Fruit fly (Drosophila melanogaster): ENCODE data around the gene PIG-P.
A peak's percentile ranks its signal among the peaks of the same experiment; 100 is the strongest.

Gene PIG-P

DNA sequence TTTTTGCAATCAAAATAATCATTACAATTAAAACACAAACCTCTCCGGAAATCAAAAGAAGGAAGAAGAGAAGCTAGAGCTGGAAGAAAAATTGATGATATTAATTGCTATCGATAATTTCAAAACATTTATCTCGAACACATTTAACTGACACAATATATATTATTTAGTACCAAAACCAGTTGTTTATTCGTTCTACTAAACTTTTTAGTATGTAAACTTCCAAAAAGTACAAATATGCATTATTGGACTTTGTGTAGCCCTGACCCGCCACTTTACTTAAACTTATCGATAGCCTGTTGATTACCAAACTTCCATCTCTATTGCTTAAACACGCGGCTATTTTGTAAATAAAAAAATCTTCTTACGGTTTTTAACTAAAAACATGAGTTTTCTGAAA, 1.2 kb upstream of the PIG-P start, which contains the start of the genes RpL34a and Trmt61 (continued):
- TF ChIP-seq lab (GFP tag; optimal IDR thresholded peaks at IDR 0.05) (peak; percentile 95), CG10543 (GFP tag; optimal IDR thresholded peaks at IDR 0.05) (peak; percentile 94), crol (GFP tag; IDR thresholded peaks at IDR 0.05) (no peak), pho (GFP tag; optimal IDR thresholded peaks at IDR 0.05) (peak; percentile 81), inv (GFP tag; IDR thresholded peaks at IDR 0.05; ENCODE audit: partially characterized antibody) (peak; percentile 82), dpn (GFP tag; optimal IDR thresholded peaks at IDR 0.05) (peak; percentile 68 to 85), MESR4 (GFP tag; optimal IDR thresholded peaks at IDR 0.05) (no peak), CG17912 (GFP tag; optimal IDR thresholded peaks at IDR 0.05) (peak; percentile 76), Doc3 (GFP tag; IDR thresholded peaks at IDR 0.05; ENCODE audit: partially characterized antibody) (peak; percentile 84; the same call in 2 of the 3 replicates), tap (tag; optimal IDR thresholded peaks at IDR 0.05) (peak; percentile 83), CG17328 (GFP tag; IDR thresholded peaks at IDR 0.05) (peak; percentile 86), Atf3 (GFP tag; optimal IDR thresholded peaks at IDR 0.05) (peak; percentile 62), sisA (GFP tag; IDR thresholded peaks at IDR 0.05) (peak; percentile 42; the same call in 1 of the 2 replicates), crc (GFP tag; optimal IDR thresholded peaks at IDR 0.05) (peak; percentile 68), MTF-1 (GFP tag; optimal IDR thresholded peaks at IDR 0.05; ENCODE audit: borderline replicate concordance) (peak; percentile 84), CG6689 (GFP tag; IDR thresholded peaks at IDR 0.05) (peak; percentile 68; the same call in 1 of the 2 replicates), Adf1 (GFP tag; IDR thresholded peaks at IDR 0.05) (peak; percentile 44; the same call in 1 of the 2 replicates), CG14860 (GFP tag; IDR thresholded peaks at IDR 0.05; ENCODE audit: partially characterized antibody) (peak; percentile 69; the same call in 2 of the 3 replicates), CG14441 (GFP tag; IDR thresholded peaks at IDR 0.05) (peak; percentile 52), CG10654 (GFP tag; optimal IDR thresholded peaks at IDR 0.05) (peak; percentile 72), Sry-δ (GFP tag; optimal IDR thresholded peaks at IDR 0.05) (peak; percentile 98), CG2199 (GFP tag; IDR thresholded peaks at IDR 0.05) (no peak), CG3847 (GFP tag; IDR thresholded peaks at IDR 0.05) (peak; percentile 68), ttk (GFP tag; IDR thresholded peaks at IDR 0.05) (peak; percentile 59; the same call in 1 of the 2 replicates), CG43689 (GFP tag; IDR thresholded peaks at IDR 0.05) (peak; percentile 75), abd-A (tag; optimal IDR thresholded peaks at IDR 0.05) (no peak), lbe (GFP tag; optimal IDR thresholded peaks at IDR 0.05) (peak; percentile 73), CG7786 (GFP tag; optimal IDR thresholded peaks at IDR 0.05) (peak; percentile 42), Doc2 (GFP tag; IDR thresholded peaks at IDR 0.05) (no peak), stc (GFP tag; IDR thresholded peaks at IDR 0.05) (peak; percentile 83), bcd (GFP tag; optimal IDR thresholded peaks at IDR 0.05) (peak; percentile 91), CG12155 (GFP tag; optimal IDR thresholded peaks at IDR 0.05) (peak; percentile 75), CG9437 (GFP tag; optimal IDR thresholded peaks at IDR 0.05) (peak; percentile 86), CG9817 (tag; optimal IDR thresholded peaks at IDR 0.05) (peak; percentile 83), caup (GFP tag; optimal IDR thresholded peaks at IDR 0.05; ENCODE audit: severe bottlenecking) (peak; percentile 95), CG2120 (GFP tag; optimal IDR thresholded peaks at IDR 0.05) (peak; percentile 76), CG18599 (GFP tag; optimal IDR thresholded peaks at IDR 0.05) (peak; percentile 88), salm (tag; optimal IDR thresholded peaks at IDR 0.05) (peak; percentile 84), CG10959 (GFP tag; IDR thresholded peaks at IDR 0.05) (peak; percentile 52; the same call in 1 of the 2 replicates), CG4707 (GFP tag; optimal IDR thresholded peaks at IDR 0.05) (peak; percentile 70), pros (GFP tag; optimal IDR thresholded peaks at IDR 0.05) (peak; percentile 37), Opbp (GFP tag; IDR thresholded peaks at IDR 0.05; ENCODE audit: partially characterized antibody) (peak; percentile 64; the same call in 2 of the 3 replicates), Lhr (GFP tag; optimal IDR thresholded peaks at IDR 0.05) (peak; percentile 88), gt (GFP tag; IDR thresholded peaks at IDR 0.05) (no peak), H2.0 (GFP tag; IDR thresholded peaks at IDR 0.05) (no peak), tin (GFP tag; optimal IDR thresholded peaks at IDR 0.05) (peak; percentile 74), CG8281 (tag; optimal IDR thresholded peaks at IDR 0.05) (peak; percentile 66), Dek (tag; optimal IDR thresholded peaks at IDR 0.05) (peak; percentile 80), amos (GFP tag; IDR thresholded peaks at IDR 0.05; ENCODE audit: partially characterized antibody) (peak; percentile 83), CG8924 (tag; optimal IDR thresholded peaks at IDR 0.05) (peak; percentile 88)

Measured in whole organism, embryonic.